Worm (Caenorhabditis elegans): ENCODE results near the gene T04B8.1.

T04B8.1 gene

DNA sequence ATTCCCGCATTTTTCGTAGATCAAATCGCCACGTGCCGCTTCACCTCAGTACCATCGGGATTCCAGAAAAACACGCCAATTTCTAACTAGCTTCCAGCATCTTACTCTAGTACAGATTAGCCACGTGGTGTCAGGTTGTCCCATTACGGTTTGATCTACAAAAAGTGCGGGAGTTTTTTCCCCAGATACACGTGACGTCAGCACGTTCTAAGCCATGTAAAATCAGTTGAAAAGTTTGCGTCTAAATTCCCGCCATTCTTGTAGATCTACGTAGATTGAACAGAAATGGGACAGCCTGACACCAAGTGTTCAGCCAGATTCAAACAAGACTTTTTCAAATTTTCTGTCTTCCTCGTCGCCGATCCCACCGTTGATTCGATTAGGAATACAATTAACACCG lies 44.5 kb downstream of the T04B8.1 start, which contains the start of gene T02H6.9:
T02H6.9 (plus strand) TSS at position 301 of the 400 bp plus-strand sequence.
- TF ChIP-seq rcor-1 (GFP tag; IDR thresholded peaks at IDR 0.05) (no peak), mel-28 (tag; optimal IDR thresholded peaks at IDR 0.05; ENCODE audit: borderline replicate concordance) (no peak), cebp-1 (GFP tag; IDR thresholded peaks at IDR 0.05) (no peak), cebp-1 (tag; optimal IDR thresholded peaks at IDR 0.05) (no peak), F22D6.2 (tag; optimal IDR thresholded peaks at IDR 0.05) (no peak)

DNA sequence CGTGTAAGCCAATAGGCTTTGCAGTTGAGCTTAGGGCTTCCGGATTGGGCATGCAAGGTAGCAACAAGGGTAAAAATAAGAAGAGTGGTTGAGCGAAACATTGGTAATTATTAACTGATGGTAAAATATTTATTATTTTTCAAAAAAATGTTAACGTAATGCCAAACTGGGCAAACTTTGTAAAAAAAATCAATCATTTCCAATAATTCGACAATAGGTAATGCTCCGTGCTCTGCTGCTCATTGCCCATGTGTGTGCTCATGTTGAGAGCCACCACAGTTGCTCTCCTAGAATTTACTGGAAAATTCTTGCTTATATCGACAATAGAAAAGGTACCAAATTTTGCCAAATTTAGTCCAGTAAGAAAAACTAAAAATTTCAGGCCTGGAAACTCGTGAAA lies 46.5 kb downstream of the T04B8.1 start, which contains the start of the genes T02H6.10 and T02H6.8:
T02H6.10 (minus strand) TSS at position 101 of the 400 bp plus-strand sequence.
T02H6.8 (plus strand) TSS at position 221 of the 400 bp plus-strand sequence.
- TF ChIP-seq C06A6.2 (GFP tag; conservative IDR thresholded peaks at IDR 0.05) (no peak), lin-35 (GFP tag; optimal IDR thresholded peaks at IDR 0.05) (no peak)

DNA sequence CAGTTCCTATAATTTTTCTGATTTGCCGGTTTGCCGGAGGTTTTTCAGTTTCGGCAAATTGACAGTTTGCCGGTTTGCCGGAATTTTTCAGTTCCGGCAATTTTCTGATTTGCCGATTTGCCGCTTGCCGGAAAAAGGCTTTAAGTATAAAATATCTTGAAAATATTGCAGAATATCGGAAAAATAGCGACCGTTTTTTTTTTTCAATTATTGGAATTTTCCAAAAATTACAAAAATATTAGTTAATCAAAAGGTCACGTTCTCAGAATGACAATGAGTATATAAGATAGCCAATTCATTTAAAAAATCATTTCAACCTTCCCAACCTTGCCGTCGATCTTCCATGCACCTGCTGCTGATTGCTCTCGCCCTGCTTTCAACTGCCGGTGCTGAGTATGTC lies 48.2 kb downstream of the T04B8.1 start, which contains the start of gene T02H6.7:
T02H6.7 (plus strand) TSS at position 301 of the 400 bp plus-strand sequence.
- TF ChIP-seq attf-5 (GFP tag; optimal IDR thresholded peaks at IDR 0.05) (no peak), nhr-80 (tag; optimal IDR thresholded peaks at IDR 0.05) (no peak), nhr-120 (GFP tag; IDR thresholded peaks at IDR 0.05) (no peak), Y53F4B.3 (GFP tag; IDR thresholded peaks at IDR 0.05) (no peak), sdz-38 (tag; optimal IDR thresholded peaks at IDR 0.05) (no peak), nfya-1 (tag; optimal IDR thresholded peaks at IDR 0.05; ENCODE audit: borderline replicate concordance, insufficient read depth) (no peak), mel-28 (tag; optimal IDR thresholded peaks at IDR 0.05; ENCODE audit: borderline replicate concordance) (no peak)

DNA sequence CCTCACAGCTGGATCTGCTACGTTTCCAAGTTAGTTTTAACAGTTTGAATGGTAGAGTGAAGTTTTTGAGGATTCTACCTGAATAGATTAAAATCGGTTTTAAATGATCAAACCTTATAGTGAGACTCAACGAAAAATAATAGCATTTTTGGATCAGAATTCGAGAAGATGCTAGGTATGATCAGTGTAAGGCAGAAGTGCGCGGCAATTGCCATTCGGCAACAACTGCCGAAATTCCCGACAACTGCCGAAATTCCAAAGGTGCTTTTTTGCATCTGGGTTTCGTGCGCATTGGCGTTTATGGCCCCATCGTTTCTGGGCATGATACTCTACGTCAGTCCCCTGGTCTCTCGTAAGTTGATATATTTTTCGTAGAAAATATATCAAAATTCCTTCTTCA lies 49.4 kb downstream of the T04B8.1 start, which contains the start of gene T02H6.6:
T02H6.6 (plus strand) TSS at position 301 of the 400 bp plus-strand sequence.
- TF ChIP-seq let-607 (tag; optimal IDR thresholded peaks at IDR 0.05) = no peak

DNA sequence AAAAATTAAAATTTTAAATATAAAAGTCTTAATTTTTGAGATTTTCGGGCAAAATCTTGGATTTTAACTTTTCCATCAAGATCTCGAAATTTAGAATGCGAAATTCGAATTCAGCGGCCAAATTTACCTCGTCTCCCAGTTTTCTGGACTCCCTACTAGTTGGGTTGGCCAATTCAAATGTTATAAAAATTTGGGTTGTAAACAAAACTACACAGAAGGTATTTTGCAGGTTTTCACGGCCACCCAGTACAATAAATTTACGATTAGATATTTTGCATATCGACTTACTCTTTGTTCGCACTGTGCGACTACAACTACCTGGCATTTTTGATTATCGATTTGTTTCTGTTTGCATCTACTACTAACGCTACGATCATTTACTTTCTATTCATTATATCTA lies 50.7 kb downstream of the T04B8.1 start, which contains the start of gene T02H6.5:
T02H6.5 (plus strand) TSS at position 301 of the 400 bp plus-strand sequence.
- TF ChIP-seq ztf-26 (tag; optimal IDR thresholded peaks at IDR 0.05) (no peak), cebp-1 (GFP tag; IDR thresholded peaks at IDR 0.05) (no peak), cebp-1 (tag; optimal IDR thresholded peaks at IDR 0.05) (no peak), lin-26 (GFP tag; IDR thresholded peaks at IDR 0.05) (no peak)

All from whole organism, young adult.